Fruit fly (Drosophila melanogaster): Measurements from ENCODE around the gene CG11983.

The CG11983 gene

DNA sequence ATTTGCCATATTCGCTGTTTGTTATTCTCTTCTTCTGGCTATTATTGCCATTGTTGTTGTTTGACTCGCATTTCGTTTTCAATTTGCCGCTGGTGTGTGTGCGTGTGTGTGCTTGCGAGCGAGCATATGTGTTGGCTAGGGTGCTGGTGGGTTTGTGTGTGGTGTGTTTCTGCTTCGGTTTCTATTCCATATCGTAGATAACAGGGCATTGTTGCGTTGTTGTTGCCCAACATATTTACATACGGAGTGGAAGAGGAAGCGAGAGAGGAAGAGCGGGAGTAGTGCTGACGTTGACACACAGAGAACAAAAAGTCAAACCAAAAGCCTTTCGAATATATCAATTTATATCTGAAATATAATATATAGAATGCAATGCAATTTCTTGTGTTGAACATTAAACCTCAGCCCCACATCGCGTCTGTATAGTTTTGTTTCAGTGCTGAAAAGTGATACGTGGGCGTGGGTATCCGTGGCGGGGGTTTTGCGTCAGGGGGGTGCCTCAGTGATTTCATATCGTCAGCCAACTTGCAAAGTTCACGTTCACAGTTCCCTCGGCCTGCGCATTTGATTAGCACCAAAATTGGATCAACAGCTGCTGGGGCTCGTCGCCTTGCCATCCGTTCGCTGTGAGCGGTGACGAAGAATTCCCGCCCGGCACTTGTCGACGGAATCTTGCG is 46.5 kb downstream of the CG11983 start (continued):
- TF ChIP-seq nom (GFP tag; optimal IDR thresholded peaks at IDR 0.05) (peak; percentile 0), Ets65A (GFP tag) (peak; percentile 81), Ssrp (tag; optimal IDR thresholded peaks at IDR 0.05) (peak; percentile 56), CG17802 (tag; optimal IDR thresholded peaks at IDR 0.05) (peak; percentile 53), danr (GFP tag; IDR thresholded peaks at IDR 0.05) (no peak), vnd (GFP tag; IDR thresholded peaks at IDR 0.05; ENCODE audit: partially characterized antibody) (no peak), hbn (GFP tag; IDR thresholded peaks at IDR 0.05; ENCODE audit: partially characterized antibody) (no peak), Sry-β (GFP tag; optimal IDR thresholded peaks at IDR 0.05) (no peak), dm (GFP tag; optimal IDR thresholded peaks at IDR 0.05) (no peak), ash1 (GFP tag; optimal IDR thresholded peaks at IDR 0.05) (no peak), CG14014 (GFP tag; IDR thresholded peaks at IDR 0.05) (no peak), h (optimal IDR thresholded peaks at IDR 0.05) (no peak), ap (GFP tag; IDR thresholded peaks at IDR 0.05) (no peak), CG15073 (GFP tag; optimal IDR thresholded peaks at IDR 0.05) (peak; percentile 31), sisA (GFP tag; IDR thresholded peaks at IDR 0.05) (no peak), hth (optimal IDR thresholded peaks at IDR 0.05) (no peak), gfzf (GFP tag; optimal IDR thresholded peaks at IDR 0.05) (no peak), CG15479 (GFP tag; optimal IDR thresholded peaks at IDR 0.05) (peak; percentile 88), Oli (tag; optimal IDR thresholded peaks at IDR 0.05) (peak; percentile 50), dati (GFP tag; IDR thresholded peaks at IDR 0.05) (no peak), Kr (GFP tag; optimal IDR thresholded peaks at IDR 0.05) (no peak), CG9817 (tag; optimal IDR thresholded peaks at IDR 0.05) (peak; percentile 72), NfI (GFP tag; optimal IDR thresholded peaks at IDR 0.05) (peak; percentile 81), ERR (GFP tag; optimal IDR thresholded peaks at IDR 0.05) (no peak), CG11247 (GFP tag; IDR thresholded peaks at IDR 0.05) (no peak), Doc3 (GFP tag; IDR thresholded peaks at IDR 0.05; ENCODE audit: partially characterized antibody) (no peak), CG17186 (GFP tag; optimal IDR thresholded peaks at IDR 0.05) (no peak), Med (GFP tag) (peak; percentile 0), CG7963 (GFP tag; IDR thresholded peaks at IDR 0.05; ENCODE audit: partially characterized antibody) (no peak), CG3163 (GFP tag; optimal IDR thresholded peaks at IDR 0.05) (peak; percentile 22), p53 (GFP tag; optimal IDR thresholded peaks at IDR 0.05) (no peak), BtbVII (GFP tag; optimal IDR thresholded peaks at IDR 0.05) (peak; percentile 59), NC2β (GFP tag; optimal IDR thresholded peaks at IDR 0.05) (peak; percentile 39), otp (GFP tag; IDR thresholded peaks at IDR 0.05) (no peak), Poxn (GFP tag; IDR thresholded peaks at IDR 0.05) (no peak), CG10274 (GFP tag; optimal IDR thresholded peaks at IDR 0.05) (no peak), Dip3 (GFP tag; optimal IDR thresholded peaks at IDR 0.05) (no peak), CG30431 (GFP tag; optimal IDR thresholded peaks at IDR 0.05) (peak; percentile 51), CG12155 (GFP tag; optimal IDR thresholded peaks at IDR 0.05) (peak; percentile 62), Myb (GFP tag; optimal IDR thresholded peaks at IDR 0.05) (no peak), CG31388 (GFP tag; optimal IDR thresholded peaks at IDR 0.05) (peak; percentile 30), CG12391 (tag; optimal IDR thresholded peaks at IDR 0.05) (peak; percentile 78), ssp (GFP tag; IDR thresholded peaks at IDR 0.05) (no peak), ham (GFP tag; IDR thresholded peaks at IDR 0.05) (no peak), CG11695 (GFP tag; IDR thresholded peaks at IDR 0.05) (no peak), gcm (GFP tag; optimal IDR thresholded peaks at IDR 0.05) (peak; percentile 30), CG6683 (GFP tag; optimal IDR thresholded peaks at IDR 0.05) (peak; percentile 24), CG18619 (GFP tag; optimal IDR thresholded peaks at IDR 0.05) (peak; percentile 62), zf30C (GFP tag; optimal IDR thresholded peaks at IDR 0.05) (peak; percentile 87), CG10979 (tag; optimal IDR thresholded peaks at IDR 0.05) (peak; percentile 66), bowl (GFP tag; IDR thresholded peaks at IDR 0.05) (no peak)

All from whole organism, embryonic.